Fruit fly (Drosophila melanogaster) whole organism, embryonic: Measurements from ENCODE around the gene peb.

ENCODE experiments used
- CG12391 ChIP-seq: fragments of 200-800 bp; sonication (Bioruptor generic); optimal IDR thresholded peaks from 3 replicates; lab custom pipeline; 2018; ENCODE audit warnings: missing biosample characterization, mild to moderate bottlenecking, missing genetic modification characterization, moderate library complexity
- CG13424 ChIP-seq: fragments of 200-800 bp; sonication (Bioruptor generic); optimal IDR thresholded peaks from 2 replicates; lab custom pipeline; 2019; ENCODE audit warnings: missing biosample characterization, mild to moderate bottlenecking, missing genetic modification characterization, moderate library complexity
- CG1529 ChIP-seq: fragments of 200-800 bp; sonication (Bioruptor generic); optimal IDR thresholded peaks from 3 replicates; lab custom pipeline; 2018; ENCODE audit warnings: missing biosample characterization, missing genetic modification characterization
- CG16863 ChIP-seq: fragments of 200-800 bp; sonication (Bioruptor generic); optimal IDR thresholded peaks from 3 replicates; lab custom pipeline; 2016; ENCODE audit warnings: missing biosample characterization, missing genetic modification characterization
- CG17186 ChIP-seq: fragments of 200-800 bp; sonication (Bioruptor generic); optimal IDR thresholded peaks from 3 replicates; lab custom pipeline; 2017; ENCODE audit warnings: missing biosample characterization, missing genetic modification reagents, missing genetic modification characterization
- CG2116 ChIP-seq: fragments of 200-800 bp; sonication (Bioruptor generic); optimal IDR thresholded peaks from 3 replicates; lab custom pipeline; 2018; ENCODE audit warnings: missing biosample characterization, mild to moderate bottlenecking, missing genetic modification characterization
- CG2199 ChIP-seq: fragments of 200-800 bp; sonication (Bioruptor generic); IDR thresholded peaks from 3 replicates; pipeline ENCODE4 v1.3.6; 2022; ENCODE audit warnings: missing biosample characterization, missing genetic modification characterization
- CG31441 ChIP-seq: fragments of 200-800 bp; sonication (Bioruptor generic); IDR thresholded peaks from 2 replicates; pipeline ENCODE4 v1.3.6; 2022; ENCODE audit warnings: missing biosample characterization, missing genetic modification characterization
- CG32532 ChIP-seq: fragments of 200-800 bp; sonication (Bioruptor generic); IDR thresholded peaks from 2 replicates; pipeline ENCODE4 v1.3.6; 2022; ENCODE audit warnings: missing biosample characterization, missing genetic modification characterization
- CG3838 ChIP-seq: fragments of 200-800 bp; sonication (Bioruptor generic); optimal IDR thresholded peaks from 3 replicates; lab custom pipeline; 2016; ENCODE audit warnings: missing biosample characterization, missing genetic modification characterization
- CG4404 ChIP-seq: fragments of 200-800 bp; sonication (Bioruptor generic); IDR thresholded peaks from 2 replicates; pipeline ENCODE4 v1.3.6; 2022; ENCODE audit warnings: missing biosample characterization, missing genetic modification characterization
- CG4617 ChIP-seq: fragments of 200-800 bp; sonication (Bioruptor generic); optimal IDR thresholded peaks from 3 replicates; lab custom pipeline; 2016; ENCODE audit warnings: missing biosample characterization, missing genetic modification characterization, borderline replicate concordance
- CG7745 ChIP-seq: fragments of 200-800 bp; sonication (Bioruptor generic); optimal IDR thresholded peaks from 2 replicates; lab custom pipeline; 2018; ENCODE audit warnings: missing biosample characterization, mild to moderate bottlenecking, missing genetic modification characterization, moderate library complexity
- CG7928 ChIP-seq: fragments of 200-800 bp; sonication (Bioruptor generic); optimal IDR thresholded peaks from 2 replicates; lab custom pipeline; 2017; ENCODE audit warnings: missing biosample characterization, mild to moderate bottlenecking, missing genetic modification characterization
- CG8281 ChIP-seq: fragments of 200-800 bp; sonication (Bioruptor generic); optimal IDR thresholded peaks from 2 replicates; lab custom pipeline; 2018; ENCODE audit warnings: missing biosample characterization, mild to moderate bottlenecking, missing genetic modification characterization, moderate library complexity
- CG8290 ChIP-seq, 3 experiments: fragments of 200-800 bp; sonication (Bioruptor generic); optimal IDR thresholded peaks; 2 replicates each; lab custom pipeline; 2016 to 2019; ENCODE audit warnings: missing biosample characterization in 3 of 3, missing genetic modification characterization in 3 of 3, mild to moderate bottlenecking in 2 of 3, moderate library complexity in 1 of 3
- CG8388 ChIP-seq: fragments of 200-800 bp; sonication (Bioruptor generic); optimal IDR thresholded peaks from 2 replicates; lab custom pipeline; 2019; ENCODE audit warnings: missing biosample characterization, mild to moderate bottlenecking, missing genetic modification characterization, moderate library complexity
- Chrac-16 ChIP-seq: fragments of 200-800 bp; sonication (Bioruptor generic); optimal IDR thresholded peaks from 3 replicates; lab custom pipeline; 2016; ENCODE audit warnings: missing biosample characterization, missing genetic modification characterization
- Dbx ChIP-seq: fragments of 200-800 bp; sonication (Bioruptor generic); IDR thresholded peaks from 3 replicates; pipeline ENCODE4 v1.3.6; 2022; ENCODE audit warnings: missing biosample characterization, missing genetic modification characterization
- Elba2 ChIP-seq: fragments of 200-800 bp; sonication (Bioruptor generic); optimal IDR thresholded peaks from 3 replicates; lab custom pipeline; 2016; ENCODE audit warnings: missing biosample characterization, missing genetic modification characterization
- Hey ChIP-seq: fragments of 200-800 bp; sonication (Bioruptor generic); optimal IDR thresholded peaks from 3 replicates; lab custom pipeline; 2018; ENCODE audit warnings: missing biosample characterization, mild to moderate bottlenecking, missing genetic modification characterization
- Hr3 ChIP-seq: fragments of 200-800 bp; sonication (Bioruptor generic); optimal IDR thresholded peaks from 3 replicates; lab custom pipeline; 2016; ENCODE audit warnings: missing biosample characterization, missing genetic modification characterization
- Jarid2 ChIP-seq: fragments of 200-800 bp; sonication (Bioruptor generic); optimal IDR thresholded peaks from 3 replicates; lab custom pipeline; 2017; ENCODE audit warnings: mild to moderate bottlenecking, missing biosample characterization, missing genetic modification reagents, missing genetic modification characterization
- NC2α ChIP-seq: fragments of 200-800 bp; sonication (Bioruptor generic); optimal IDR thresholded peaks from 2 replicates; lab custom pipeline; 2016; ENCODE audit warnings: missing biosample characterization, missing genetic modification characterization
- Nf-YC ChIP-seq: fragments of 200-800 bp; optimal IDR thresholded peaks from 3 replicates; lab custom pipeline; 2019; ENCODE audit warnings: missing biosample characterization, mild to moderate bottlenecking, missing genetic modification characterization, moderate library complexity
- Rx ChIP-seq: fragments of 200-800 bp; sonication (Bioruptor generic); IDR thresholded peaks from 2 replicates; pipeline ENCODE4 v1.3.6; 2022; ENCODE audit warnings: missing biosample characterization, missing genetic modification characterization
- Scr ChIP-seq: fragments of 200-800 bp; sonication (Bioruptor generic); IDR thresholded peaks from 2 replicates; pipeline ENCODE4 v1.3.6; 2022; ENCODE audit warnings: missing biosample characterization, missing genetic modification characterization; ENCODE audit not compliant: partially characterized antibody
- amos ChIP-seq: fragments of 200-800 bp; sonication (Bioruptor generic); IDR thresholded peaks from 2 replicates; pipeline ENCODE4 v1.3.6; 2022; ENCODE audit warnings: missing biosample characterization, missing genetic modification characterization; ENCODE audit not compliant: partially characterized antibody
- bcd ChIP-seq: fragments of 200-800 bp; sonication (Bioruptor generic); optimal IDR thresholded peaks from 2 replicates; lab custom pipeline; 2017; ENCODE audit warnings: missing biosample characterization, mild to moderate bottlenecking, missing genetic modification characterization
- bowl ChIP-seq: fragments of 200-800 bp; sonication (Bioruptor generic); IDR thresholded peaks from 2 replicates; pipeline ENCODE4 v1.3.6; 2022; ENCODE audit warnings: missing biosample characterization, missing genetic modification characterization
- caup ChIP-seq: fragments of 200-800 bp; sonication (Bioruptor generic); optimal IDR thresholded peaks from 3 replicates; lab custom pipeline; 2017; ENCODE audit warnings: missing biosample characterization, mild to moderate bottlenecking, missing genetic modification characterization, moderate library complexity; ENCODE audit not compliant: severe bottlenecking
- chm ChIP-seq: fragments of 200-800 bp; sonication (Bioruptor generic); IDR thresholded peaks from 2 replicates; pipeline ENCODE4 v1.3.6; 2022; ENCODE audit warnings: missing biosample characterization, missing genetic modification characterization
- corto ChIP-seq: fragments of 200-800 bp; sonication (Bioruptor generic); optimal IDR thresholded peaks from 2 replicates; lab custom pipeline; 2016; ENCODE audit warnings: missing biosample characterization, mild to moderate bottlenecking, missing genetic modification characterization, moderate library complexity
- crc ChIP-seq: fragments of 200-800 bp; sonication (Bioruptor generic); optimal IDR thresholded peaks from 2 replicates; lab custom pipeline; 2016; ENCODE audit warnings: missing biosample characterization, missing genetic modification characterization
- dmrt11E ChIP-seq: fragments of 200-800 bp; sonication (Bioruptor generic); optimal IDR thresholded peaks from 3 replicates; lab custom pipeline; 2018; ENCODE audit warnings: missing biosample characterization, mild to moderate bottlenecking, missing genetic modification characterization, moderate library complexity
- ewg ChIP-seq: fragments of 200-800 bp; sonication (Bioruptor generic); optimal IDR thresholded peaks from 3 replicates; lab custom pipeline; 2017; ENCODE audit warnings: mild to moderate bottlenecking, missing biosample characterization, missing genetic modification reagents, missing genetic modification characterization
- fd102C ChIP-seq: fragments of 200-800 bp; sonication (Bioruptor generic); optimal IDR thresholded peaks from 2 replicates; lab custom pipeline; 2018; ENCODE audit warnings: missing biosample characterization, mild to moderate bottlenecking, missing genetic modification characterization, moderate library complexity
- fu2 ChIP-seq: fragments of 200-800 bp; sonication (Bioruptor generic); optimal IDR thresholded peaks from 2 replicates; lab custom pipeline; 2016; ENCODE audit warnings: missing biosample characterization, missing genetic modification characterization
- lbe ChIP-seq: fragments of 200-800 bp; sonication (Bioruptor generic); optimal IDR thresholded peaks from 2 replicates; lab custom pipeline; 2016; ENCODE audit warnings: missing biosample characterization, mild to moderate bottlenecking, missing genetic modification characterization
- mam ChIP-seq: fragments of 200-800 bp; sonication (Bioruptor generic); optimal IDR thresholded peaks from 3 replicates; lab custom pipeline; 2016; ENCODE audit warnings: missing biosample characterization, missing genetic modification characterization
- pfk ChIP-seq: fragments of 200-800 bp; sonication (Bioruptor generic); optimal IDR thresholded peaks from 2 replicates; lab custom pipeline; 2018; ENCODE audit warnings: missing biosample characterization, mild to moderate bottlenecking, missing genetic modification characterization, moderate library complexity
- pnt ChIP-seq: fragments of 200-800 bp; sonication (Bioruptor generic); optimal IDR thresholded peaks from 3 replicates; lab custom pipeline; 2016; ENCODE audit warnings: missing biosample characterization, missing genetic modification characterization
- ranshi ChIP-seq: fragments of 200-800 bp; sonication (Bioruptor generic); IDR thresholded peaks from 2 replicates; pipeline ENCODE4 v1.3.6; 2022; ENCODE audit warnings: missing biosample characterization, missing genetic modification characterization
- sima ChIP-seq: fragments of 200-800 bp; sonication (Bioruptor generic); optimal IDR thresholded peaks from 2 replicates; lab custom pipeline; 2016; ENCODE audit warnings: missing biosample characterization, missing genetic modification characterization
- slp2 ChIP-seq: fragments of 200-800 bp; sonication (Bioruptor generic); optimal IDR thresholded peaks from 2 replicates; lab custom pipeline; 2016; ENCODE audit warnings: missing biosample characterization, missing genetic modification characterization
- sqz ChIP-seq: fragments of 200-800 bp; sonication (Bioruptor generic); optimal IDR thresholded peaks from 3 replicates; lab custom pipeline; 2018; ENCODE audit warnings: missing biosample characterization, mild to moderate bottlenecking, missing genetic modification characterization
- tll ChIP-seq, 2 experiments: fragments of 200-800 bp in 1 of 2; fragments of >200 bp in 1 of 2; sonication (Bioruptor generic) in 1 of 2; optimal IDR thresholded peaks; 2 replicates each; lab custom pipeline; 2017 to 2019; ENCODE audit warnings: missing biosample characterization in 2 of 2, missing genetic modification characterization in 2 of 2, mild to moderate bottlenecking in 1 of 2, moderate library complexity in 1 of 2
- trh ChIP-seq: fragments of 200-800 bp; sonication (Bioruptor generic); optimal IDR thresholded peaks from 2 replicates; lab custom pipeline; 2016; ENCODE audit warnings: missing biosample characterization, missing genetic modification characterization

Gene peb

dm6 chrX:4616865-4617669 lies at the start of gene peb:
TSS of gene peb (plus strand) at chrX:4617564.
- peak; percentile 94 for TF ChIP-seq Jarid2
- no peak for TF ChIP-seq chm (GFP tag; lab: Robert Waterston, UW)
- no peak for TF ChIP-seq CG8281 (tag; lab: Kevin White, UChicago)
- TF ChIP-seq bcd (GFP tag; lab: Kevin White, UChicago): peak; percentile 49
- TF ChIP-seq amos (GFP tag; lab: Robert Waterston, UW): no peak
- TF ChIP-seq fu2: no peak
- peak; percentile 23 for TF ChIP-seq CG1529 (GFP tag; lab: Kevin White, UChicago)
- peak; percentile 62 for TF ChIP-seq Chrac-16 (GFP tag; lab: Kevin White, UChicago)
- no peak for TF ChIP-seq corto (GFP tag; lab: Kevin White, UChicago)
- TF ChIP-seq tll (GFP tag; optimal IDR thresholded peaks at IDR 0.05; lab: Kevin White, UChicago): peak; percentile 21 to 63
- peak; percentile 95 for TF ChIP-seq sqz (GFP tag; lab: Kevin White, UChicago)
- TF ChIP-seq Dbx (GFP tag; lab: Robert Waterston, UW): no peak
- no peak for TF ChIP-seq CG17186 (GFP tag; lab: Kevin White, UChicago)
- no peak for TF ChIP-seq CG32532
- no peak for TF ChIP-seq crc
- peak; percentile 68 for TF ChIP-seq CG8290 (GFP tag; optimal IDR thresholded peaks at IDR 0.05; lab: Kevin White, UChicago)
- TF ChIP-seq CG8290 (tag; optimal IDR thresholded peaks at IDR 0.05; lab: Kevin White, UChicago): no peak
- TF ChIP-seq CG7745 (tag; lab: Kevin White, UChicago): no peak
- TF ChIP-seq Elba2 (GFP tag; lab: Kevin White, UChicago): peak; percentile 13
- no peak for TF ChIP-seq NC2α (GFP tag; lab: Kevin White, UChicago)
- no peak for TF ChIP-seq sima (GFP tag; lab: Kevin White, UChicago)
- TF ChIP-seq Hr3 (GFP tag; lab: Kevin White, UChicago): peak; percentile 38
- peak; percentile 41 for TF ChIP-seq CG12391 (tag; lab: Kevin White, UChicago)
- no peak for TF ChIP-seq Hey (tag; lab: Kevin White, UChicago)
- 0 out of 3 replicates have a peak, but pooled peaks have one; percentile 44 for TF ChIP-seq CG2199
- TF ChIP-seq CG16863 (GFP tag; lab: Kevin White, UChicago): peak; percentile 45
- TF ChIP-seq CG4404 (GFP tag; lab: Robert Waterston, UW): peak; percentile 84
- TF ChIP-seq lbe (GFP tag; lab: Kevin White, UChicago): no peak
- TF ChIP-seq CG4617 (GFP tag; lab: Kevin White, UChicago): no peak
- TF ChIP-seq ranshi (GFP tag; lab: Robert Waterston, UW): peak; percentile 40; the same call in 1 of the 2 replicates
- peak; percentile 89 for TF ChIP-seq Nf-YC (tag; lab: Kevin White, UChicago)
- TF ChIP-seq pnt: peak; percentile 76
- peak; percentile 4 for TF ChIP-seq fd102C (GFP tag; lab: Kevin White, UChicago)
- no peak for TF ChIP-seq ewg (GFP tag; lab: Kevin White, UChicago)
- TF ChIP-seq trh: no peak
- peak; percentile 22 for TF ChIP-seq mam (GFP tag; lab: Kevin White, UChicago)
- no peak for TF ChIP-seq CG3838
- TF ChIP-seq pfk (GFP tag; lab: Kevin White, UChicago): no peak
- peak; percentile 45; the same call in 1 of the 2 replicates for TF ChIP-seq CG31441 (GFP tag; lab: Robert Waterston, UW)
- TF ChIP-seq dmrt11E (tag; lab: Kevin White, UChicago): peak; percentile 81
- peak; percentile 13 for TF ChIP-seq slp2 (GFP tag; lab: Kevin White, UChicago)
- no peak for TF ChIP-seq CG2116
- TF ChIP-seq CG8388 (GFP tag; lab: Kevin White, UChicago): peak; percentile 44
- no peak for TF ChIP-seq caup (GFP tag; lab: Kevin White, UChicago)
- no peak for TF ChIP-seq bowl (GFP tag; lab: Robert Waterston, UW)
- peak; percentile 49 for TF ChIP-seq CG13424
- TF ChIP-seq CG7928 (GFP tag; lab: Kevin White, UChicago): no peak
- TF ChIP-seq Rx (GFP tag; lab: Robert Waterston, UW): no peak
- 0 out of 2 replicates have a peak, but pooled peaks have one; percentile 22 for TF ChIP-seq Scr (GFP tag; lab: Robert Waterston, UW)
